Worm (Caenorhabditis elegans) whole organism, L3 larva: ENCODE results near the gene W07A12.8.

Experiments used
- R02D3.7 ChIP-seq: fragments of 150-350 bp; optimal IDR thresholded peaks from 2 replicates; lab custom pipeline; 2014; ENCODE audit warnings: missing biosample characterization, missing genetic modification characterization
- daf-12 ChIP-seq: fragments of 150-350 bp; optimal IDR thresholded peaks from 2 replicates; lab custom pipeline; 2014; ENCODE audit warnings: missing biosample characterization, missing genetic modification reagents, missing genetic modification characterization
- egl-5 ChIP-seq: fragments of 150-350 bp; optimal IDR thresholded peaks from 2 replicates; lab custom pipeline; 2017; ENCODE audit warnings: missing biosample characterization, missing genetic modification reagents, missing genetic modification characterization, inconsistent platforms
- jun-1 ChIP-seq: fragments of 150-350 bp; optimal IDR thresholded peaks from 2 replicates; lab custom pipeline; 2014; ENCODE audit warnings: missing biosample characterization, missing genetic modification reagents, missing genetic modification characterization
- nhr-11 ChIP-seq: fragments of 150-350 bp; optimal IDR thresholded peaks from 2 replicates; lab custom pipeline; 2014; ENCODE audit warnings: missing biosample characterization, missing genetic modification characterization
- nhr-28 ChIP-seq: fragments of 150-350 bp; optimal IDR thresholded peaks from 2 replicates; lab custom pipeline; 2014; ENCODE audit warnings: missing biosample characterization, missing genetic modification characterization
- nhr-76 ChIP-seq: fragments of 150-350 bp; sonication (generic microtip); optimal IDR thresholded peaks from 5 replicates; lab custom pipeline; 2014; ENCODE audit warnings: missing biosample characterization, missing genetic modification characterization
- pqm-1 ChIP-seq: fragments of 150-350 bp; optimal IDR thresholded peaks from 2 replicates; lab custom pipeline; 2017; ENCODE audit warnings: missing biosample characterization, missing genetic modification characterization, inconsistent platforms
- snpc-4 ChIP-seq: fragments of 150-350 bp; optimal IDR thresholded peaks from 2 replicates; lab custom pipeline; 2014; ENCODE audit warnings: missing biosample characterization, missing genetic modification characterization
- unc-39 ChIP-seq: sonication (generic microtip); optimal IDR thresholded peaks from 4 replicates; lab custom pipeline; 2017; ENCODE audit warnings: missing biosample characterization, missing genetic modification characterization

- TF ChIP-seq R02D3.7 (tag; lab: Kevin White, UChicago), result no peak
- TF ChIP-seq egl-5 (tag; lab: Kevin White, UChicago), result no peak
- TF ChIP-seq jun-1, result no peak
- TF ChIP-seq unc-39 (tag; lab: Kevin White, UChicago), result no peak
- no peak for TF ChIP-seq snpc-4 (tag; lab: Kevin White, UChicago)
- no peak for TF ChIP-seq daf-12 (tag; lab: Kevin White, UChicago)
- TF ChIP-seq nhr-76 (tag; lab: Kevin White, UChicago), result no peak
- no peak for TF ChIP-seq nhr-28 (tag; lab: Kevin White, UChicago)
- TF ChIP-seq nhr-11 (tag; lab: Kevin White, UChicago), result no peak
- TF ChIP-seq pqm-1 (tag; lab: Kevin White, UChicago), result no peak
Measured at ce11 chrII:9114972-9115371, 50.6 kb downstream of the W07A12.8 start.
